Worm (Caenorhabditis elegans) whole organism, mixed stage, embryonic: Measurements from ENCODE around the gene F36H5.14.
A peak's percentile ranks its signal among the peaks of the same experiment; 100 is the strongest.
"Not testable (repeated sequence)": the region's sequence is repeated elsewhere in the genome, so short reads cannot be mapped to it uniquely, and the experiment has no call there.

ENCODE experiments used
- bed-3 ChIP-seq: fragments of 200-800 bp; sonication (Bioruptor generic); optimal IDR thresholded peaks from 3 replicates; lab custom pipeline; 2018; ENCODE audit warnings: mild to moderate bottlenecking, missing genetic modification characterization, moderate library complexity, missing compliant biosample characterization
- blmp-1 ChIP-seq: fragments of 150-350 bp; optimal IDR thresholded peaks from 2 replicates; lab custom pipeline; 2014; ENCODE audit warnings: missing biosample characterization, missing genetic modification characterization
- ceh-39 ChIP-seq: fragments of 150-350 bp; optimal IDR thresholded peaks from 2 replicates; lab custom pipeline; 2014; ENCODE audit warnings: missing biosample characterization, missing genetic modification characterization
- ceh-43 ChIP-seq: fragments of 200-800 bp; sonication (Bioruptor generic); optimal IDR thresholded peaks from 2 replicates; lab custom pipeline; 2018; ENCODE audit warnings: mild to moderate bottlenecking, missing genetic modification characterization, moderate library complexity, missing compliant biosample characterization
- ceh-83 ChIP-seq: fragments of 200-800 bp; sonication (Bioruptor generic); optimal IDR thresholded peaks from 2 replicates; lab custom pipeline; 2018; ENCODE audit warnings: mild to moderate bottlenecking, missing genetic modification characterization, missing compliant biosample characterization
- ces-1 ChIP-seq: fragments of 150-350 bp; optimal IDR thresholded peaks from 2 replicates; lab custom pipeline; 2014; ENCODE audit warnings: missing biosample characterization, missing genetic modification reagents, missing genetic modification characterization
- cnd-1 ChIP-seq: fragments of 200-800 bp; sonication (Bioruptor generic); optimal IDR thresholded peaks from 2 replicates; lab custom pipeline; 2018; ENCODE audit warnings: mild to moderate bottlenecking, missing genetic modification characterization, missing compliant biosample characterization
- drap-1 ChIP-seq: fragments of 200-800 bp; sonication (Bioruptor generic); optimal IDR thresholded peaks from 3 replicates; lab custom pipeline; 2018; ENCODE audit warnings: mild to moderate bottlenecking, missing genetic modification characterization, missing compliant biosample characterization
- elt-1 ChIP-seq: sonication (generic microtip); optimal IDR thresholded peaks from 2 replicates; lab custom pipeline; 2017; ENCODE audit warnings: missing genetic modification characterization, mild to moderate bottlenecking, missing compliant biosample characterization, antibody characterized with exemption, moderate library complexity, borderline replicate concordance; ENCODE audit not compliant: insufficient read depth
- elt-3 ChIP-seq: fragments of 150-350 bp; optimal IDR thresholded peaks from 2 replicates; lab custom pipeline; 2014; ENCODE audit warnings: missing biosample characterization, missing genetic modification characterization
- flh-1 ChIP-seq: fragments of 200-800 bp; sonication (Bioruptor generic); optimal IDR thresholded peaks from 2 replicates; lab custom pipeline; 2018; ENCODE audit warnings: mild to moderate bottlenecking, missing genetic modification characterization, moderate library complexity, missing compliant biosample characterization
- lin-32 ChIP-seq: fragments of 200-800 bp; sonication (Bioruptor generic); optimal IDR thresholded peaks from 2 replicates; lab custom pipeline; 2018; ENCODE audit warnings: mild to moderate bottlenecking, missing genetic modification characterization, missing compliant biosample characterization
- lsy-2 ChIP-seq: fragments of 150-350 bp; optimal IDR thresholded peaks from 2 replicates; lab custom pipeline; 2014; ENCODE audit warnings: missing biosample characterization, missing genetic modification characterization
- mab-5 ChIP-seq: fragments of 150-350 bp; optimal IDR thresholded peaks from 2 replicates; lab custom pipeline; 2014; ENCODE audit warnings: missing biosample characterization, missing genetic modification characterization
- mep-1 ChIP-seq: fragments of 150-350 bp; optimal IDR thresholded peaks from 2 replicates; lab custom pipeline; 2017; ENCODE audit warnings: missing biosample characterization, missing genetic modification reagents, missing genetic modification characterization, inconsistent platforms
- nhr-12 ChIP-seq: fragments of 150-350 bp; optimal IDR thresholded peaks from 2 replicates; lab custom pipeline; 2014; ENCODE audit warnings: missing biosample characterization, missing genetic modification characterization
- nhr-76 ChIP-seq: sonication (generic microtip); optimal IDR thresholded peaks from 2 replicates; lab custom pipeline; 2017; ENCODE audit warnings: missing biosample characterization, missing genetic modification characterization
- sem-2 ChIP-seq: fragments of 200-800 bp; sonication (Bioruptor generic); optimal IDR thresholded peaks from 2 replicates; lab custom pipeline; 2018; ENCODE audit warnings: mild to moderate bottlenecking, missing genetic modification characterization, missing compliant biosample characterization
- tbx-8 ChIP-seq: fragments of 200-800 bp; sonication (Bioruptor generic); optimal IDR thresholded peaks from 2 replicates; lab custom pipeline; 2018; ENCODE audit warnings: mild to moderate bottlenecking, missing genetic modification characterization, moderate library complexity, missing compliant biosample characterization
- unc-120 ChIP-seq: sonication (generic microtip); optimal IDR thresholded peaks from 2 replicates; lab custom pipeline; 2017; ENCODE audit warnings: missing genetic modification characterization, missing compliant biosample characterization; ENCODE audit not compliant: poor library complexity, severe bottlenecking
- unc-39 ChIP-seq: fragments of 150-350 bp; optimal IDR thresholded peaks from 2 replicates; lab custom pipeline; 2014; ENCODE audit warnings: missing biosample characterization, missing genetic modification characterization
- zip-8 ChIP-seq: fragments of 150-350 bp; optimal IDR thresholded peaks from 2 replicates; lab custom pipeline; 2014; ENCODE audit warnings: missing biosample characterization, missing genetic modification characterization

The F36H5.14 gene

ce11 chrII:1819944-1820570 lies 44.7 kb downstream of the F36H5.14 start, which contains the start of gene fbxc-19:
TSS of gene fbxc-19 (plus strand) at chrII:1820479.
- TF ChIP-seq tbx-8 (GFP tag; lab: Kevin White, UChicago) (no peak), elt-3 (tag; lab: Kevin White, UChicago) (peak; percentile 63), ces-1 (GFP tag; lab: Kevin White, UChicago) (no peak), sem-2 (GFP tag; lab: Kevin White, UChicago) (no peak), blmp-1 (tag; lab: Kevin White, UChicago) (no peak), lsy-2 (tag; lab: Kevin White, UChicago) (no peak), ceh-43 (GFP tag; lab: Kevin White, UChicago) (no peak), unc-120 (no peak), nhr-76 (tag; lab: Kevin White, UChicago) (no peak), unc-39 (tag; lab: Kevin White, UChicago) (no peak), ceh-39 (no peak), flh-1 (GFP tag; lab: Kevin White, UChicago) (no peak), bed-3 (GFP tag; lab: Kevin White, UChicago) (no peak), mep-1 (peak; percentile 12), elt-1 (tag; lab: Kevin White, UChicago) (peak; percentile 92), ceh-83 (GFP tag; lab: Kevin White, UChicago) (no peak), drap-1 (no peak), mab-5 (tag; lab: Kevin White, UChicago) (no peak), zip-8 (tag; lab: Kevin White, UChicago) (no peak), cnd-1 (tag; lab: Kevin White, UChicago) (no peak), lin-32 (GFP tag; lab: Kevin White, UChicago) (no peak)

- TF ChIP-seq ces-1 (GFP tag; lab: Kevin White, UChicago) (peak; percentile 27), mep-1 (no peak), zip-8 (tag; lab: Kevin White, UChicago) (no peak), cnd-1 (tag; lab: Kevin White, UChicago) (peak; percentile 66), blmp-1 (tag; lab: Kevin White, UChicago) (no peak), ceh-83 (GFP tag; lab: Kevin White, UChicago) (no peak), sem-2 (GFP tag; lab: Kevin White, UChicago) (no peak)
- TF ChIP-seq, all 35 proteins: peak for 2
Observed at ce11 chrII:1820774-1821173, 45.4 kb downstream of the F36H5.14 start, which contains the start of gene fbxa-3. TSS of gene fbxa-3 (minus strand) at chrII:1820874.

ce11 chrII:1824329-1824728 lies 49.0 kb downstream of the F36H5.14 start, which contains the start of gene math-41:
TSS of gene math-41 (plus strand) at chrII:1824629.
- TF ChIP-seq lsy-2, unc-39, nhr-12 (tag; lab: Kevin White, UChicago): not testable (repeated sequence)
